Fruit fly (Drosophila melanogaster): ENCODE data around the gene Vha100-4.

Gene Vha100-4

DNA sequence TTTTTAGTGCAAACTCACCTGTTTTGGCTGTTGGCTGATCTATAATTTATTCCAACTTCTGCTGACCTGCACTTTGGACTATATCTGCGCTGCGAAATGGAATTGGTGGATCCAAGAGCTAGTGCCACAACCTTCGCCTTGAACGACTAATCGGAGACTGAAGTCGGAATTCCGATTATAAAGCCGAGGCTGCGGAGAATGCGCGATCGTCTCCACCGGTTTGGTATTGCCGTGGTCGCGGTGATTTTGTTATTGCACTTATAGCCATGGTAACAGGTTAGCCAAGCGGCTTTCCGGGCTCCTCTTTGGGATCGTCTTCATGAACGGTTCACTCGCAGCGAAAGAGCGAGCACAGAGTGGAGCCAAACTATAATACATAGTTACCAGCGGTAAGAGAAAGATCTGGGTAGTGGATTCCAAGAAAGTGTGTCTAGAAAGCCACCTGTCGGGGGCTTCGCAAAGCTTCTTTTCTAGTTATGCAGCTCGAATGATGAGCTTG lies 8.5 kb downstream of the Vha100-4 start, which contains the start of gene CG7675 (continued):
- TF ChIP-seq Pdp1 (GFP tag; optimal IDR thresholded peaks at IDR 0.05), result peak in 1 of 2 experiments; percentile 19
- TF ChIP-seq HLHmδ (GFP tag; optimal IDR thresholded peaks at IDR 0.05), result peak; percentile 21
- no peak for TF ChIP-seq br (optimal IDR thresholded peaks at IDR 0.05)
- TF ChIP-seq chn (GFP tag; optimal IDR thresholded peaks at IDR 0.05), result no peak
- no peak for TF ChIP-seq Hand (GFP tag; optimal IDR thresholded peaks at IDR 0.05)
- 0 out of 3 replicates have a peak, but pooled peaks have one; percentile 45 for TF ChIP-seq ci (GFP tag; IDR thresholded peaks at IDR 0.05)
- TF ChIP-seq CG2116 (GFP tag; optimal IDR thresholded peaks at IDR 0.05), result no peak
- TF ChIP-seq Bteb2 (GFP tag; optimal IDR thresholded peaks at IDR 0.05), result no peak
- TF ChIP-seq Eip74EF (GFP tag; optimal IDR thresholded peaks at IDR 0.05), result peak in 1 of 2 experiments; percentile 59
- TF ChIP-seq sens (GFP tag), result peak; percentile 46
- TF ChIP-seq Trl (optimal IDR thresholded peaks at IDR 0.05), result peak; percentile 20 to 26
- no peak for TF ChIP-seq Trl (GFP tag; optimal IDR thresholded peaks at IDR 0.05)
- no peak for TF ChIP-seq Antp (GFP tag; optimal IDR thresholded peaks at IDR 0.05)
- TF ChIP-seq pzg (GFP tag; optimal IDR thresholded peaks at IDR 0.05), result no peak
- peak; percentile 93 for TF ChIP-seq Deaf1 (tag; optimal IDR thresholded peaks at IDR 0.05)
- no peak for TF ChIP-seq CG6272 (GFP tag; IDR thresholded peaks at IDR 0.05)
- TF ChIP-seq oc (tag; optimal IDR thresholded peaks at IDR 0.05), result peak; percentile 57
- peak; percentile 44 for TF ChIP-seq Jarid2 (GFP tag; optimal IDR thresholded peaks at IDR 0.05)
- no peak for TF ChIP-seq btn (GFP tag; optimal IDR thresholded peaks at IDR 0.05)
- TF ChIP-seq Dad (GFP tag; optimal IDR thresholded peaks at IDR 0.05), result no peak
- TF ChIP-seq YL-1 (GFP tag; optimal IDR thresholded peaks at IDR 0.05), result no peak
- TF ChIP-seq CG14860 (GFP tag; IDR thresholded peaks at IDR 0.05; ENCODE audit: partially characterized antibody), result no peak
- TF ChIP-seq luna (GFP tag; optimal IDR thresholded peaks at IDR 0.05), result no peak
- TF ChIP-seq lbe (GFP tag; optimal IDR thresholded peaks at IDR 0.05), result no peak
- 0 out of 2 replicates have a peak, but pooled peaks have one; percentile 37 for TF ChIP-seq bbx (GFP tag; IDR thresholded peaks at IDR 0.05; ENCODE audit: partially characterized antibody)
- TF ChIP-seq zfh2 (GFP tag; optimal IDR thresholded peaks at IDR 0.05), result no peak
- no peak for TF ChIP-seq CG12155 (GFP tag; optimal IDR thresholded peaks at IDR 0.05)
- TF ChIP-seq nom (GFP tag; optimal IDR thresholded peaks at IDR 0.05), result peak; percentile 95
- TF ChIP-seq pros (GFP tag; optimal IDR thresholded peaks at IDR 0.05), result peak; percentile 56
- TF ChIP-seq Hr51 (GFP tag; optimal IDR thresholded peaks at IDR 0.05), result no peak
- peak; percentile 84 for TF ChIP-seq sd (tag; optimal IDR thresholded peaks at IDR 0.05)
- TF ChIP-seq dmrt11E (tag; optimal IDR thresholded peaks at IDR 0.05), result no peak
- TF ChIP-seq CG7556 (GFP tag; optimal IDR thresholded peaks at IDR 0.05), result no peak
- TF ChIP-seq CG10959 (GFP tag; IDR thresholded peaks at IDR 0.05), result no peak
- TF ChIP-seq CG8765 (GFP tag; IDR thresholded peaks at IDR 0.05), result no peak
- no peak for TF ChIP-seq Nf-YB (GFP tag; optimal IDR thresholded peaks at IDR 0.05)
- no peak for TF ChIP-seq emc (GFP tag; optimal IDR thresholded peaks at IDR 0.05)
- no peak for TF ChIP-seq pan (optimal IDR thresholded peaks at IDR 0.05)
- TF ChIP-seq pan (GFP tag; optimal IDR thresholded peaks at IDR 0.05 in 1 of 2, IDR thresholded peaks at IDR 0.05 in 1 of 2), result no peak
- TF ChIP-seq Ets65A (GFP tag), result peak; percentile 81
- no peak for TF ChIP-seq CG10654 (GFP tag; optimal IDR thresholded peaks at IDR 0.05)
- TF ChIP-seq ken (GFP tag; IDR thresholded peaks at IDR 0.05), result no peak
- TF ChIP-seq Dfd (GFP tag; optimal IDR thresholded peaks at IDR 0.05), result no peak
- TF ChIP-seq corto (GFP tag; optimal IDR thresholded peaks at IDR 0.05), result no peak
- TF ChIP-seq kni (GFP tag; optimal IDR thresholded peaks at IDR 0.05), result peak; percentile 79
- no peak for TF ChIP-seq CG11456 (GFP tag; IDR thresholded peaks at IDR 0.05)
- TF ChIP-seq ftz-f1 (GFP tag; optimal IDR thresholded peaks at IDR 0.05), result peak; percentile 20
- TF ChIP-seq CG12769 (tag; optimal IDR thresholded peaks at IDR 0.05), result peak; percentile 82
- no peak for TF ChIP-seq E2f2 (GFP tag; IDR thresholded peaks at IDR 0.05)
- 0 out of 2 replicates have a peak, but pooled peaks have one; percentile 17 for TF ChIP-seq Bgb (GFP tag; IDR thresholded peaks at IDR 0.05; ENCODE audit: partially characterized antibody)
- no peak for TF ChIP-seq Atf-2 (GFP tag; optimal IDR thresholded peaks at IDR 0.05)

Data from whole organism, embryonic.